Fruit fly (Drosophila melanogaster): Measurements from ENCODE around the gene CG9521.

DNA sequence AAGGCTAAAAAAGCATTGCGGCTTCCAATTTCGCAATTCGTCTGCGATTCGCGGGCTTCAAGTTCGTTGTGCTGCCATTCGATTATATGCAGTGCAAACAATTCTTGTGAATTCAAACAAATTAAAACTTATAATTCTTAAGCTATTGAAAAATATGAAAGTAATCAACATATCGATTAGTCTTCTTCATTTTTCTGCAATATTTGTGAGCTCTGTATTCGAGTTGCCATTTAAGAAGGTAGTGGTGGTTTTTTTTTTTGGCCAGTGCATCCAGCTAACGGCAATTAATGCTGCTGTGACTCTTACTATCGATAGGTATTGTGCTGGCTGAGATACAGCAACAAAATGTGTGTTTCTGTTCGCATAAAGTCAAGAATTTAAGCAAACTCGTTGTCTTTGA lies 4.8 kb upstream of the CG9521 start:
- no peak for TF ChIP-seq fru (GFP tag; optimal IDR thresholded peaks at IDR 0.05)
- TF ChIP-seq usp (GFP tag; optimal IDR thresholded peaks at IDR 0.05) = no peak
- TF ChIP-seq tai (GFP tag; optimal IDR thresholded peaks at IDR 0.05) = no peak
- no peak for TF ChIP-seq Rel (GFP tag; optimal IDR thresholded peaks at IDR 0.05)
- TF ChIP-seq Rel (tag; optimal IDR thresholded peaks at IDR 0.05) = no peak
- no peak for TF ChIP-seq Dfd (GFP tag; optimal IDR thresholded peaks at IDR 0.05)
- TF ChIP-seq lola (GFP tag; optimal IDR thresholded peaks at IDR 0.05) = no peak
- no peak for TF ChIP-seq psq (GFP tag; optimal IDR thresholded peaks at IDR 0.05)
- no peak for TF ChIP-seq Jra (GFP tag; optimal IDR thresholded peaks at IDR 0.05)
- no peak for TF ChIP-seq h (GFP tag; optimal IDR thresholded peaks at IDR 0.05)
- no peak for TF ChIP-seq ey (GFP tag; optimal IDR thresholded peaks at IDR 0.05)
- TF ChIP-seq rgr (GFP tag; optimal IDR thresholded peaks at IDR 0.05) = no peak

All from whole organism, wandering third instar larva.